Worm (Caenorhabditis elegans) whole organism, midembryonic: Measurements from ENCODE around the gene akt-1.

Experiments
- T22C8.4 ChIP-seq: fragments of 200-800 bp; sonication (Bioruptor generic); IDR thresholded peaks from 2 replicates; pipeline ENCODE4 v1.3.6; 2022; ENCODE audit warnings: missing genetic modification characterization, missing compliant biosample characterization
- cog-1 ChIP-seq: sonication (generic microtip); optimal IDR thresholded peaks from 2 replicates; lab custom pipeline; 2016; ENCODE audit warnings: missing genetic modification characterization, missing compliant biosample characterization
- flt-1 ChIP-seq: fragments of 200-800 bp; sonication (Bioruptor generic); IDR thresholded peaks from 2 replicates; pipeline ENCODE4 v1.3.6; 2022; ENCODE audit warnings: missing genetic modification characterization, missing compliant biosample characterization
- klf-2 ChIP-seq: fragments of 200-800 bp; sonication (Bioruptor generic); conservative IDR thresholded peaks from 2 replicates; pipeline ENCODE4 v1.3.6; 2022; ENCODE audit warnings: missing genetic modification reagents, missing genetic modification characterization, missing compliant biosample characterization
- med-1 ChIP-seq: sonication (generic microtip); optimal IDR thresholded peaks from 2 replicates; lab custom pipeline; 2017; ENCODE audit warnings: missing genetic modification characterization, mild to moderate bottlenecking, missing compliant biosample characterization, antibody characterized with exemption, missing genetic modification reagents; ENCODE audit not compliant: insufficient read depth
- ref-1 ChIP-seq: fragments of 200-800 bp; sonication (Bioruptor generic); conservative IDR thresholded peaks from 2 replicates; pipeline ENCODE4 v1.3.6; 2022; ENCODE audit warnings: missing genetic modification reagents, missing genetic modification characterization, missing compliant biosample characterization
- tab-1 ChIP-seq: fragments of 200-800 bp; sonication (Bioruptor generic); IDR thresholded peaks from 2 replicates; pipeline ENCODE4 v1.3.6; 2022; ENCODE audit warnings: missing genetic modification characterization, missing compliant biosample characterization
- ztf-23 ChIP-seq: fragments of 200-800 bp; sonication (Bioruptor generic); IDR thresholded peaks from 2 replicates; pipeline ENCODE4 v1.3.6; 2022; ENCODE audit warnings: missing genetic modification reagents, missing genetic modification characterization, missing compliant biosample characterization
- ztf-29 ChIP-seq: fragments of 200-800 bp; sonication (Bioruptor generic); IDR thresholded peaks from 2 replicates; pipeline ENCODE4 v1.3.6; 2022; ENCODE audit warnings: missing genetic modification reagents, missing genetic modification characterization, missing compliant biosample characterization

akt-1 gene

DNA sequence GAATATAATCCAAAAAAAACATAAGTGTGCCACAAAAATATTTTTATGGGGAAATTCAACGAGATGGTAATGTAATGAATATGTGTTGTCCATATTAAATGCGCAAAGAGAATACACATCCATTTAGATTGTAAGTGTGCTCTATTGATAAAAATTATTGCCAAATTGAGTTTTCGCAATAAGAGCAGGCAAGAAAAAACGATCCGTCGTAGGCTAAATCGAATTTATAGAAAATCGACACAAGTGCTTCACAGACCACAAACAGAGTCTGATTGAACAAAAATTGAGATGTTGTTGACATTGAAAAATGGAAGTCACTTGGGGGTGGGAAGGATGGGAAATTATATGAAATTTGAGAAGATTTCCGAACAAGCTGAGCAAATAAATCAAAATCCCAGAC, 16.3 kb downstream of the akt-1 start:
- no peak for TF ChIP-seq ztf-29 (GFP tag; lab: Robert Waterston, UW)

DNA sequence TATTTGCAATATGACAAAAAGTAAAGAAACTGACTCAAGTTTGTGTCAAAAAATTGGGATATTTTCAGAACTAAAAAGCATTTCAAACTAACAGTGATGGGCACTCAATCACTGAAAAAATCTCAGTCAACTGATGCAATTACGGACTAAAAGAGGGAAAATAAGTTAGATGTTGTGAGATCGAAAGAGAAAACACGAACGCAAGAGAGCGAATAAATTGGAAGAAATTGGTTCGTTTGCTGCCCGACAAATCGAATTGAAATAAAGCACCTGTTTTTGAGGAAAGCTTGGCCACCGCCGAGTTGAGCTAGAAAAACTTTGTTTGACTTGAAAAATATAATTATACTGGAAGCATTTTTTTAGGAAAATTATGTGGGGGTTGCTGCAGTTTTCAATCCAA, 17.3 kb downstream of the akt-1 start:
- no peak for TF ChIP-seq ztf-29 (GFP tag; lab: Robert Waterston, UW)
- TF ChIP-seq med-1 (GFP tag; lab: Kevin White, UChicago) = no peak
- no peak for TF ChIP-seq ref-1 (GFP tag; lab: Robert Waterston, UW)
- TF ChIP-seq T22C8.4 (GFP tag; lab: Robert Waterston, UW) = no peak
- no peak for TF ChIP-seq flt-1 (GFP tag; lab: Robert Waterston, UW)
- TF ChIP-seq ztf-23 = no peak
- TF ChIP-seq klf-2 (GFP tag; lab: Robert Waterston, UW) = no peak
- TF ChIP-seq tab-1 = no peak

DNA sequence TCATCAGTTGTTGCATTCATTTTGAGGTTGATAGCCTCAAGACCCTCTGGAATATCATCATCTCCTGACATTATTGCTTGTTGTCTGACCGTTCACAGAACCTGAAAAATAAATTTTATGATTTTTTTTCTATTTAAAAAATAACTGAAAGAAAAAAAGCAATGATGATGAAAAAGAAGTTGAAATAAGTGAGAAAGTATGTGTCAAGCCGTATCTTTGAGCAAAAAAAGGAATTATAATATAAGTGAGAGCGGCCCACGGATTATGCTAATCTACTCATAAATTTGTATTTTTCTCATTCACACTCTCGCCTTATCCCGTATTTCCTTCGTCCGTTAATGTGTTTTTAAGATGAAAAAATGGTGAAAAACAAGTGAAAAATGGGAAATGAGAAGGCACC, 21.5 kb downstream of the akt-1 start, which contains the start of gene ric-4:
ric-4 (minus strand) TSS at position 101 of the 400 bp plus-strand sequence.
- TF ChIP-seq tab-1 (no peak), ztf-29 (GFP tag; lab: Robert Waterston, UW) (no peak), flt-1 (GFP tag; lab: Robert Waterston, UW) (no peak), cog-1 (tag; lab: Kevin White, UChicago) (no peak), med-1 (GFP tag; lab: Kevin White, UChicago) (no peak), ref-1 (GFP tag; lab: Robert Waterston, UW) (no peak)

DNA sequence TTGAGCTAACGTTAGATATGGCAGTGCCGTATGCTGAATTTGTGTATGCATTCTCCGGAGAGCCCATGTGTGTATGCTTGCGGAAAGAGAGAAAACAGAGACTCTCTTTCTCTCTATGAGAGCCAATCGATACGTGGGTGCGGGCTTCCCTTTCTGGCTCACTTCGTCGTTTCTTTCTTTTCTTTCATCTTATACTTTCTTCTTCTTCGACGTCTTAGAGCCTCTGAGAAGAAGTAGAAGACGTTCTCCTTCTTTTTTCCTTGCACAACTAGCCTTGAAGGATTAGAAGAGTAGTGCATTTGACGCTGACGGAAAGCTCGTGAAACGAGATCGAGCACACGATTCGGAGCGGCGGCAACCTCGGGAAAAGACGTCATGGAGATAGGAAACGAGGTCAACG, 25.1 kb downstream of the akt-1 start:
- TF ChIP-seq flt-1 (GFP tag; lab: Robert Waterston, UW) = no peak
- 0 out of 2 replicates have a peak, but pooled peaks have one; percentile 45 for TF ChIP-seq T22C8.4 (GFP tag; lab: Robert Waterston, UW)

DNA sequence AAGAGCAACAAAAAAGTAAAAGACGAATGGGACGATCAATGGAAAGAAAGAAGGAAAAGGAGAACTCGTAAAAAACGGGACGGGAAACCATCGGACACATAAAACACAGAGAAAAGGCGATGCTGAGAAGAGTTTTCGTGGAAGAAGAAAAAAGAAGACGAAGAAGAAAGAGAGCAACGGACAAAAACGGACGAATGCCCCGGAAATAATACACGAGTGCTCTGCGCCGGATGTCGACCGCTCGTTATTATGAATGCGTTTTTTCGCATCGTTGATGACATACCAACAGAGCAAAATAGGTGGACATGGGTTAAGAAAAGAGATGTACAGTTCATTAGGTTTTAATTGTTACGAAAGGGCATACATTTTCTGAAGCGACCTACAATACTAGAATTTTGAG, 26.9 kb downstream of the akt-1 start, which contains the start of gene Y22F5A.11:
Y22F5A.11 (minus strand) TSS at position 28 of the 400 bp plus-strand sequence.
- TF ChIP-seq T22C8.4 (GFP tag; lab: Robert Waterston, UW) (no peak), flt-1 (GFP tag; lab: Robert Waterston, UW) (no peak), ztf-29 (GFP tag; lab: Robert Waterston, UW) (no peak), cog-1 (tag; lab: Kevin White, UChicago) (no peak), med-1 (GFP tag; lab: Kevin White, UChicago) (no peak), ztf-23 (no peak), tab-1 (no peak), klf-2 (GFP tag; lab: Robert Waterston, UW) (no peak), ref-1 (GFP tag; lab: Robert Waterston, UW) (no peak)

DNA sequence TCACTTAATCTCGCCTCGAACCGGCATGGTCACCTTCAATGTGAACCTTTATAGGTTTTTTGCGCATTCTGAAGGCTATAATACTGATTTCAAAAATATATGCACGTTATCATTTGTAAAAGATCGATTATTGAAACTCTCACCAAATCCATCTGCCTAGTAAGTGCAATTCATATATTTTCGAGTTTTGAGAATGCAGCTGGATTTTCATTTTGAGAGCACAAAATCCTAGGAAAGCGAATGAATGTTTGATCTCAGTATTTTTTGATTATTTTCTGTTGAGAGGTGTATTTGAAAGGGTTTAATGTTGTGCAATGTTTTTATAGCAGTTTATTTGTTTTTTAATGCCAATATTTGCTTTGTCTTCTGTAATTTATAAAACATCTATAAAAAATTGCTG, 27.3 kb downstream of the akt-1 start:
- TF ChIP-seq ref-1 (GFP tag; lab: Robert Waterston, UW) (no peak), ztf-23 (no peak), ztf-29 (GFP tag; lab: Robert Waterston, UW) (no peak), tab-1 (no peak), flt-1 (GFP tag; lab: Robert Waterston, UW) (no peak), cog-1 (tag; lab: Kevin White, UChicago) (no peak), med-1 (GFP tag; lab: Kevin White, UChicago) (no peak), T22C8.4 (GFP tag; lab: Robert Waterston, UW) (no peak), klf-2 (GFP tag; lab: Robert Waterston, UW) (no peak)

DNA sequence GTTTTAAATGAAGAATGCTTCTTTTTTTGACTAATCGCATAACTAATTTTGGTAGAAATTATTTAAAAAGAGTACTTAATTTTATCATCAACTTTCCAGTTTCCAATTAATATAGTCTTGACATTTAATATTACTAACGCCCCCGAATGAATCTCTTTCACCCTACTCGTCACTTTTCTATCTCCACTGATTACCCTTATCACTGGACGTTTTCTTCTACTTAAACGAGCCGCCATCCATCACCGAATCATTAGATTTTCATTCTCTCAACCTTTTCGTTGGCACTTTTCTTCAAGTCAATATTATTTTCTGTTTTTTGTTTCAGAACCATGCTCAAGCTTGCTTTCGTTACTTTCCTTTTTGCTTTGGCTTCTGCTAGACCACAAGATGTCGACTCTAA, 28.9 kb downstream of the akt-1 start, which contains the start of gene lys-1:
lys-1 (plus strand) TSS at position 326 of the 400 bp plus-strand sequence.
- no peak for TF ChIP-seq med-1 (GFP tag; lab: Kevin White, UChicago)
- no peak for TF ChIP-seq ztf-29 (GFP tag; lab: Robert Waterston, UW)
- TF ChIP-seq tab-1 = no peak
- TF ChIP-seq klf-2 (GFP tag; lab: Robert Waterston, UW) = no peak

DNA sequence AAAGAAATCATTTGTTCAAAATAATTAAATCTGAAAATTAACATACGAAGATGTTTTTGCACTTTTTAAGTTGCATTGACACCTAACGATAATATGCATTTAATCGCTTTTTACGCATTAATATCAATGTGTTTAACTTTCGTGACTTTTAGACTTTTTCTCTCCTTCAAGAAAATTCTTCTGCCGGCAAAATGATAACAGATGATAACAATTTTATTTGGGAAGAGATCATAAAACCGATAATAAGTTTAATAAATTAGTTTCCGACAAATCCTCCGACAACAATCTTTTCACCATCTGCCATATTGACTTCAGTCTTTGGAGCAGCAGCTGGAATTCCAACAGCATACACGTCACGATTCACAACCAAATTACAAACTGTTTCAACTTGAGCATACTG, 31.4 kb downstream of the akt-1 start:
- TF ChIP-seq ztf-29 (GFP tag; lab: Robert Waterston, UW) (no peak), med-1 (GFP tag; lab: Kevin White, UChicago) (no peak), klf-2 (GFP tag; lab: Robert Waterston, UW) (no peak), T22C8.4 (GFP tag; lab: Robert Waterston, UW) (no peak), ref-1 (GFP tag; lab: Robert Waterston, UW) (no peak), ztf-23 (no peak)

DNA sequence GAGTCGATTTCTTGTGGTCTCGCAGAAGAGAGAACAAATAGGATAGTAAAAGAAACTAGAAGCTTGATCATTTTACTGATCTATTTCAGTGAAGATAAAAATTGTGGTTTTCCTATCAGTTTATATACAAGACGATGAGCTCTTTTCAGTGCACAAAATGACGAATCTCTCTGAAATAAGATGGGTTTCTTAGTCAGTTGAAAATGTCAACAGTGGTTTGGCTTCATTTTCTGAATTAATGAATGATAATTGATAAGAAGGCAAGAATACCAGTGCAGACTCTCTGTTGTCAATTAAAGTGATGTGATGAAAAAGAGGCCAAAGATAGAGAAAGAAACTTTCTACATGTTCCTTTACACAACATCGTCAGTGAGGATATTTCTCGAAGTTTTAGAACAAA, 32.7 kb downstream of the akt-1 start, which contains the start of gene lys-2:
lys-2 (minus strand) TSS at position 101 of the 400 bp plus-strand sequence.
- TF ChIP-seq klf-2 (GFP tag; lab: Robert Waterston, UW) (no peak), tab-1 (no peak), T22C8.4 (GFP tag; lab: Robert Waterston, UW) (no peak)

DNA sequence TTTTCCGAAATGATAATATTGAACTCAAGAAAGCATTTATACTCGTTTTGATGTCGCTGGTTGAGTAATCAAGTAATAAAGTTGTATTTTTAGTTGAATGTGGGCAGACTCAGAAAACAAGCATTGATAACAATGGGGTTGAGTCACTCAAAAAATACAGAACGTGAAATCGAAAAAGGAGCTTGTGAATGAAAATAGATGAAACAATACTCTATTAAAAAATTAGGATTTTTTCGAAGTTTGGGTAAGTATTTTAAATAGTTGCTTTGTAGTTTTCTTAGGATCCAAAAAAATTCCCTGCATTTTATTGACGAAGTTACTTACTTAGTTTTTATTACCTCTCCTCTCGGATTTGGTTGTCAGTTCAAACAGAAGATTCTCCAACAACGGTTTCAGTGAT, 34.7 kb downstream of the akt-1 start, which contains the start of gene lys-3:
lys-3 (minus strand) TSS at position 101 of the 400 bp plus-strand sequence.
- TF ChIP-seq ztf-23 (no peak), cog-1 (tag; lab: Kevin White, UChicago) (no peak), ref-1 (GFP tag; lab: Robert Waterston, UW) (no peak), tab-1 (no peak), klf-2 (GFP tag; lab: Robert Waterston, UW) (no peak), T22C8.4 (GFP tag; lab: Robert Waterston, UW) (no peak)

DNA sequence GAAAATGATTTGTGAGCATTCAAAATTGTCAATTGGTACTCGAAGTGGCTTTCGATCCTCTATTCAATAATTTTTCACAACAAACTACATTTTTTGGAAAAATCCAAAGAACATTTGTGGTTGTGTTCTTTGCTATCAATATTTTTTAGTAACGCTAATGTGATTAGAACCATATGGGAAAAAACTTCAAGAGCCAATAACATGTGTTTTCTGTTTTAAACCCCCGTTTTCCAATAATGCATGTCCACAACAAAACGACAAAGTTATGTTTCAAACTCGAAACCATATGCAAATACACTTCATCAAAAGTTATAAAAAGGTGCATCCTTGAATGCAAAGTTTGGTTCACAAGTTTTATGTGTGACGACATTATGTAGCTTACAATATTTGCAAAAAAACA, 37.1 kb downstream of the akt-1 start:
- TF ChIP-seq flt-1 (GFP tag; lab: Robert Waterston, UW) (no peak), T22C8.4 (GFP tag; lab: Robert Waterston, UW) (no peak), cog-1 (tag; lab: Kevin White, UChicago) (no peak), ztf-29 (GFP tag; lab: Robert Waterston, UW) (no peak), ref-1 (GFP tag; lab: Robert Waterston, UW) (no peak), tab-1 (no peak), klf-2 (GFP tag; lab: Robert Waterston, UW) (no peak), med-1 (GFP tag; lab: Kevin White, UChicago) (no peak), ztf-23 (no peak)
